Fruit fly (Drosophila melanogaster) whole organism: ENCODE data around the gene CG10283.

Experiments
- Dll ChIP-seq: fragments of >200 bp; optimal IDR thresholded peaks from 2 replicates; lab custom pipeline; 2017
- pan ChIP-seq: fragments of >200 bp; optimal IDR thresholded peaks from 2 replicates; lab custom pipeline; 2017
- psq ChIP-seq: fragments of >200 bp; optimal IDR thresholded peaks from 2 replicates; lab custom pipeline; 2017

dm6 chr2L:18486828-18487227 is 2.5 kb upstream of the CG10283 start:
- no peak for TF ChIP-seq psq
- TF ChIP-seq pan (lab: Kevin White, UChicago) = no peak
- no peak for TF ChIP-seq Dll (lab: Kevin White, UChicago)
